Worm (Caenorhabditis elegans) whole organism, L4 larva: Measurements from ENCODE around the gene ZK488.6.

Experiments
- D1046.2 ChIP-seq: fragments of 200-800 bp; sonication (Bioruptor generic); IDR thresholded peaks from 2 replicates; pipeline ENCODE4 v1.3.6; 2022; ENCODE audit warnings: missing genetic modification characterization, missing compliant biosample characterization
- ctbp-1 ChIP-seq: fragments of 200-800 bp; sonication (Bioruptor generic); IDR thresholded peaks from 2 replicates; pipeline ENCODE4 v1.3.6; 2022; ENCODE audit warnings: missing genetic modification reagents, missing genetic modification characterization, missing compliant biosample characterization
- dmd-6 ChIP-seq: fragments of 200-800 bp; sonication (Bioruptor generic); IDR thresholded peaks from 2 replicates; pipeline ENCODE4 v1.3.6; 2022; ENCODE audit warnings: missing genetic modification reagents, missing genetic modification characterization, missing compliant biosample characterization
- lin-13 ChIP-seq: fragments of 150-350 bp; optimal IDR thresholded peaks from 2 replicates; lab custom pipeline; 2014; ENCODE audit warnings: missing biosample characterization, missing genetic modification reagents, missing genetic modification characterization
- mdl-1 ChIP-seq, 2 experiments: fragments of 150-350 bp in 1 of 2; sonication (generic microtip) in 1 of 2; optimal IDR thresholded peaks; 2 replicates each; lab custom pipeline; 2014 to 2017; ENCODE audit warnings: missing biosample characterization in 2 of 2, missing genetic modification characterization in 2 of 2
- mep-1 ChIP-seq: fragments of 150-350 bp; sonication (generic microtip); optimal IDR thresholded peaks from 3 replicates; lab custom pipeline; 2014; ENCODE audit warnings: missing biosample characterization, missing genetic modification characterization
- mxl-3 ChIP-seq: fragments of 200-800 bp; sonication (Bioruptor generic); optimal IDR thresholded peaks from 2 replicates; lab custom pipeline; 2018; ENCODE audit warnings: mild to moderate bottlenecking, missing genetic modification characterization, missing compliant biosample characterization
- nhr-25 ChIP-seq: sonication (generic microtip); optimal IDR thresholded peaks from 2 replicates; lab custom pipeline; 2017; ENCODE audit warnings: missing genetic modification characterization, mild to moderate bottlenecking, missing compliant biosample characterization, antibody characterized with exemption, moderate library complexity, borderline replicate concordance; ENCODE audit not compliant: insufficient read depth
- nhr-41 ChIP-seq: fragments of 200-800 bp; sonication (Bioruptor generic); IDR thresholded peaks from 2 replicates; pipeline ENCODE4 v1.3.6; 2022; ENCODE audit warnings: missing genetic modification reagents, missing genetic modification characterization, missing compliant biosample characterization
- sdz-12 ChIP-seq: fragments of 200-800 bp; sonication (Bioruptor generic); optimal IDR thresholded peaks from 2 replicates; lab custom pipeline; 2018; ENCODE audit warnings: mild to moderate bottlenecking, missing genetic modification characterization, missing compliant biosample characterization

DNA sequence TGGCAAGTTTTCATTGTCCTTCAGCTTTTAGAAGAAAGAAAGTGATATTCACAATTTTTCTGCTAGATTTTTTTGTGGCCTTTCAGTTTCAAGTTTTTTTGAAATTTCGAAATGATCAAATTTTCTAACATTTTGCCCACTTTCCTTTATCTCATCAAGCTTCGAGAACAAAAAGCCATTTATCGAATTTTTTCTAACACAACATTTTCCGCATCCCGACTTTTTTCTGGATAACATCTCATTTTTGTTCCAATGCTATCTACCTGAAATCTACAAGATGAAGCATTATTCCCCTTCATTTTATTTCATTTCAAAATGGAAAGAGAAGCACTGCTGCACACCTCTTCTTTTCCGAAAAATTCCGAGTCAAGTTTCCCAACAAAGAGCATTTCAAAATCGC, 2.7 kb downstream of the ZK488.6 start, which contains the start of gene ZK488.5:
- TF ChIP-seq D1046.2 (GFP tag; lab: Robert Waterston, UW): no peak
- TF ChIP-seq sdz-12 (GFP tag; lab: Kevin White, UChicago): no peak
- no peak for TF ChIP-seq lin-13 (GFP tag; lab: Kevin White, UChicago)
- TF ChIP-seq nhr-25 (tag; lab: Kevin White, UChicago): no peak
- no peak for TF ChIP-seq nhr-41 (GFP tag; lab: Robert Waterston, UW)
- no peak for TF ChIP-seq mep-1 (tag; lab: Kevin White, UChicago)
- no peak for TF ChIP-seq dmd-6 (GFP tag; lab: Robert Waterston, UW)
- no peak for TF ChIP-seq ctbp-1 (GFP tag; lab: Robert Waterston, UW)
- no peak for TF ChIP-seq mdl-1 (tag; optimal IDR thresholded peaks at IDR 0.05; lab: Kevin White, UChicago)
- TF ChIP-seq mxl-3 (GFP tag; lab: Kevin White, UChicago): no peak
